Worm (Caenorhabditis elegans): ENCODE data around the gene fbxa-218.

DNA sequence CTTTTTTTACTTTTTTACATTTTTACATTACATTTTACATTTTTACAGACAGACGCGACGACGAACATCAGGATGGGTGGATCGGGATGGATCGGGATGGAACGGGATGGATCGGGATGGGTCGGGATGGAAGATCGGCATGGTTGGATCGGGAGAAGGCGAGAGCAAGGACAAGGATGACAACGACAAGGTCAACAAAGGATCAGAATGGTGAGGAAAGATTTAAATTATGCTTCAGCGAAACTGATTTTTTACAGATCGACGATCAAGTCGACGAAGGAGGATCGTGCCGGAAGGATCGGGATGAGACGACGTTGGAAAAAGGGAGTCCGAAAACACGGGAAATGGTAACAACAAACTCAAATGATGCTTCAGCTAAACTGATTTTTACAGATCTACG is 48.2 kb upstream of the fbxa-218 start:
- TF ChIP-seq him-1 (tag; optimal IDR thresholded peaks at IDR 0.05) (no peak), dao-5 (tag; optimal IDR thresholded peaks at IDR 0.05) (no peak), W03F9.2 (tag; optimal IDR thresholded peaks at IDR 0.05) (no peak)
